Worm (Caenorhabditis elegans): ENCODE results near the gene C24F3.2.

C24F3.2 gene

ce11 chrIV:10174932-10175732, 47.2 kb upstream of the C24F3.2 start (continued):
- TF ChIP-seq mdl-1 (tag; optimal IDR thresholded peaks at IDR 0.05): no peak
- TF ChIP-seq nhr-12 (tag; optimal IDR thresholded peaks at IDR 0.05): no peak
- no peak for TF ChIP-seq efl-1 (optimal IDR thresholded peaks at IDR 0.05)
- TF ChIP-seq efl-1 (GFP tag; optimal IDR thresholded peaks at IDR 0.05 in 1 of 2): peak in 1 of 2 experiments; percentile 62
- no peak for TF ChIP-seq ceh-63 (GFP tag; optimal IDR thresholded peaks at IDR 0.05)
- TF ChIP-seq vab-15 (tag; optimal IDR thresholded peaks at IDR 0.05): no peak
- peak; percentile 73 for TF ChIP-seq lin-14 (GFP tag; optimal IDR thresholded peaks at IDR 0.05)
- no peak for TF ChIP-seq swsn-7 (tag; optimal IDR thresholded peaks at IDR 0.05)
- TF ChIP-seq nhr-76 (tag; optimal IDR thresholded peaks at IDR 0.05): no peak
- TF ChIP-seq lsy-2 (tag; optimal IDR thresholded peaks at IDR 0.05): no peak
- TF ChIP-seq egl-13 (tag; optimal IDR thresholded peaks at IDR 0.05): no peak
- no peak for TF ChIP-seq sup-37 (GFP tag; optimal IDR thresholded peaks at IDR 0.05)
- TF ChIP-seq F16B12.6 (tag; optimal IDR thresholded peaks at IDR 0.05): no peak
- no peak for TF ChIP-seq Y116A8C.19 (tag; optimal IDR thresholded peaks at IDR 0.05; ENCODE audit: borderline replicate concordance)
- peak; percentile 74 for TF ChIP-seq blmp-1 (tag; optimal IDR thresholded peaks at IDR 0.05)
- TF ChIP-seq ama-1 (optimal IDR thresholded peaks at IDR 0.05): no peak
- TF ChIP-seq nhr-85 (tag): no peak
- TF ChIP-seq pag-3 (tag; optimal IDR thresholded peaks at IDR 0.05; ENCODE audit: borderline replicate concordance, insufficient read depth): no peak
- TF ChIP-seq ztf-4 (tag; optimal IDR thresholded peaks at IDR 0.05): no peak
- TF ChIP-seq ceh-82 (tag; optimal IDR thresholded peaks at IDR 0.05): no peak
- no peak for TF ChIP-seq ztf-11 (tag; optimal IDR thresholded peaks at IDR 0.05)
- no peak for TF ChIP-seq nhr-77 (tag; optimal IDR thresholded peaks at IDR 0.05)
- no peak for TF ChIP-seq irx-1 (tag; optimal IDR thresholded peaks at IDR 0.05)
- peak; percentile 19 for TF ChIP-seq nhr-20 (tag; optimal IDR thresholded peaks at IDR 0.05)
- TF ChIP-seq unc-98 (GFP tag; IDR thresholded peaks at IDR 0.05): no peak
- TF ChIP-seq hpl-2 (GFP tag; optimal IDR thresholded peaks at IDR 0.05): no peak
- no peak for TF ChIP-seq lin-35 (GFP tag; optimal IDR thresholded peaks at IDR 0.05)
- TF ChIP-seq fkh-4 (tag; optimal IDR thresholded peaks at IDR 0.05; ENCODE audit: borderline replicate concordance): no peak
- TF ChIP-seq ces-1 (GFP tag; optimal IDR thresholded peaks at IDR 0.05): no peak
- no peak for TF ChIP-seq unc-30 (tag; optimal IDR thresholded peaks at IDR 0.05)
- no peak for TF ChIP-seq lir-3 (tag; optimal IDR thresholded peaks at IDR 0.05; ENCODE audit: poor library complexity)
- no peak for TF ChIP-seq lin-13 (GFP tag; optimal IDR thresholded peaks at IDR 0.05)
- TF ChIP-seq mab-9 (GFP tag; IDR thresholded peaks at IDR 0.05): no peak

- TF ChIP-seq F16B12.6 (tag; optimal IDR thresholded peaks at IDR 0.05) (peak; percentile 39), elt-2 (tag; optimal IDR thresholded peaks at IDR 0.05) (peak; percentile 19), nhr-90 (tag; optimal IDR thresholded peaks at IDR 0.05; ENCODE audit: poor library complexity) (peak; percentile 31), egl-27 (tag; optimal IDR thresholded peaks at IDR 0.05) (no peak), unc-130 (tag; optimal IDR thresholded peaks at IDR 0.05) (peak; percentile 58), isw-1 (GFP tag; IDR thresholded peaks at IDR 0.05) (peak; percentile 7; the same call in 1 of the 2 replicates), lsy-2 (tag; optimal IDR thresholded peaks at IDR 0.05) (peak; percentile 67 to 84), unc-98 (GFP tag; IDR thresholded peaks at IDR 0.05) (no peak), lin-14 (GFP tag; optimal IDR thresholded peaks at IDR 0.05) (peak; percentile 71), fkh-10 (GFP tag; optimal IDR thresholded peaks at IDR 0.05) (no peak), unc-86 (tag; optimal IDR thresholded peaks at IDR 0.05) (no peak), blmp-1 (tag; optimal IDR thresholded peaks at IDR 0.05) (peak; percentile 47), dsc-1 (tag; optimal IDR thresholded peaks at IDR 0.05) (peak; percentile 35), efl-1 (optimal IDR thresholded peaks at IDR 0.05) (peak; percentile 68 to 72), efl-1 (GFP tag; optimal IDR thresholded peaks at IDR 0.05 in 1 of 2) (peak; percentile 65 to 93), snpc-4 (tag; optimal IDR thresholded peaks at IDR 0.05) (peak; percentile 15), nhr-47 (tag; optimal IDR thresholded peaks at IDR 0.05) (peak; percentile 59), lin-39 (tag; optimal IDR thresholded peaks at IDR 0.05) (no peak), sox-4 (tag; optimal IDR thresholded peaks at IDR 0.05) (no peak), nhr-84 (tag; optimal IDR thresholded peaks at IDR 0.05) (no peak), lin-15B (tag; optimal IDR thresholded peaks at IDR 0.05) (peak; percentile 31), jun-1 (tag; optimal IDR thresholded peaks at IDR 0.05) (peak; percentile 41), xbp-1 (tag; optimal IDR thresholded peaks at IDR 0.05) (peak; percentile 59), C04F5.9 (tag; optimal IDR thresholded peaks at IDR 0.05) (no peak), lir-3 (tag; optimal IDR thresholded peaks at IDR 0.05; ENCODE audit: poor library complexity) (no peak), nhr-237 (tag; optimal IDR thresholded peaks at IDR 0.05) (no peak), swsn-7 (tag; optimal IDR thresholded peaks at IDR 0.05) (peak; percentile 50)
These were observed 46.0 kb upstream of the C24F3.2 start, which contains the start of gene rack-1 for ce11 chrIV:10176252-10176730. rack-1 (plus strand) TSS chrIV:10176680.

All from whole organism, L1 larva.